Worm (Caenorhabditis elegans) whole organism, mixed stage, embryonic: ENCODE data around the gene pqn-79.

ENCODE experiments used
- elt-1 ChIP-seq: sonication (generic microtip); optimal IDR thresholded peaks from 2 replicates; lab custom pipeline; 2017; ENCODE audit warnings: missing genetic modification characterization, mild to moderate bottlenecking, missing compliant biosample characterization, antibody characterized with exemption, moderate library complexity, borderline replicate concordance; ENCODE audit not compliant: insufficient read depth
- pha-4 ChIP-seq: fragments of 150-350 bp; optimal IDR thresholded peaks from 2 replicates; lab custom pipeline; 2018; ENCODE audit warnings: missing biosample characterization, missing genetic modification reagents, missing genetic modification characterization
- snpc-4 ChIP-seq: fragments of 150-350 bp; optimal IDR thresholded peaks from 2 replicates; lab custom pipeline; 2014; ENCODE audit warnings: missing biosample characterization, missing genetic modification characterization
- unc-62 ChIP-seq: fragments of 150-350 bp; optimal IDR thresholded peaks from 2 replicates; lab custom pipeline; 2014; ENCODE audit warnings: missing biosample characterization, missing genetic modification reagents, missing genetic modification characterization

DNA sequence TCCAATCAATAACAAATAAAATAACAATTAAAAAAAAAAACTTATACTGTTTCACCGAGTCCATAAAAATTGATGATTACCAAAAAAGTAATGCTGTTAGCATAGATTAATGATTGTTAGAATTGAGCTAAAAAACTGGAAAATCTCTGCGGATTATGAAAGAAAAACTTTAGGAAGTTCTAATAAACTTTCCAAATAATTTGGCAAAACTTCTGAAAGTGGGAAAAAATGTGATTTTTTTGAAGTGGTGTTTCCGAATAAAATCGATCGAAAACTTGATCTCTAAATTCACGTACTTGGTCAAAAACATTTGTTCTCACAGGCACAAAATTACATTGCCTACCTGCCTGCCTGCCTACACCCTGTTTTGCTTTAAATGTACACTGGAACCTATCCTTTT is 23.7 kb upstream of the pqn-79 start:
- TF ChIP-seq pha-4 (tag; lab: Kevin White, UChicago) (no peak), unc-62 (GFP tag; lab: Kevin White, UChicago) (no peak), snpc-4 (no peak), elt-1 (no peak)
